Worm (Caenorhabditis elegans) whole organism, L4 larva: ENCODE results near the gene R05G6.4.

Experiments
- Y75B8A.6 ChIP-seq: fragments of 200-800 bp; sonication (Bioruptor generic); IDR thresholded peaks from 2 replicates; pipeline ENCODE4 v1.3.6; 2022; ENCODE audit warnings: missing genetic modification reagents, missing genetic modification characterization, missing compliant biosample characterization
- aha-1 ChIP-seq: fragments of 150-350 bp; peaks from one replicate; lab custom pipeline; 2014; ENCODE audit warnings: missing biosample characterization, missing genetic modification characterization
- aly-2 ChIP-seq: sonication (generic microtip); optimal IDR thresholded peaks from 2 replicates; lab custom pipeline; 2018; ENCODE audit warnings: missing biosample characterization, missing genetic modification characterization
- daf-12 ChIP-seq: fragments of 150-350 bp; optimal IDR thresholded peaks from 2 replicates; lab custom pipeline; 2014; ENCODE audit warnings: missing biosample characterization, missing genetic modification reagents, missing genetic modification characterization
- dpl-1 ChIP-seq: fragments of 150-350 bp; optimal IDR thresholded peaks from 2 replicates; lab custom pipeline; 2014; ENCODE audit warnings: missing biosample characterization, missing genetic modification reagents, missing genetic modification characterization
- hlh-11 ChIP-seq: fragments of 200-800 bp; sonication (Bioruptor generic); optimal IDR thresholded peaks from 2 replicates; lab custom pipeline; 2018; ENCODE audit warnings: mild to moderate bottlenecking, missing genetic modification characterization, missing compliant biosample characterization
- nhr-102 ChIP-seq: sonication (generic microtip); optimal IDR thresholded peaks from 2 replicates; lab custom pipeline; 2016; ENCODE audit warnings: mild to moderate bottlenecking, missing genetic modification characterization, moderate library complexity, missing compliant biosample characterization
- nhr-237 ChIP-seq: sonication (generic microtip); optimal IDR thresholded peaks from 2 replicates; lab custom pipeline; 2017; ENCODE audit warnings: missing biosample characterization, missing genetic modification characterization
- nhr-25 ChIP-seq: sonication (generic microtip); optimal IDR thresholded peaks from 2 replicates; lab custom pipeline; 2017; ENCODE audit warnings: missing genetic modification characterization, mild to moderate bottlenecking, missing compliant biosample characterization, antibody characterized with exemption, moderate library complexity, borderline replicate concordance; ENCODE audit not compliant: insufficient read depth
- pqm-1 ChIP-seq: sonication (generic microtip); optimal IDR thresholded peaks from 2 replicates; lab custom pipeline; 2017; ENCODE audit warnings: missing biosample characterization, missing genetic modification characterization
- snpc-1.2 ChIP-seq: fragments of 200-800 bp; sonication (Bioruptor generic); IDR thresholded peaks from 2 replicates; pipeline ENCODE4 v1.3.6; 2022; ENCODE audit warnings: missing genetic modification reagents, missing genetic modification characterization, missing compliant biosample characterization
- ztf-11 ChIP-seq: fragments of 150-350 bp; optimal IDR thresholded peaks from 2 replicates; lab custom pipeline; 2014; ENCODE audit warnings: missing biosample characterization, missing genetic modification characterization

DNA sequence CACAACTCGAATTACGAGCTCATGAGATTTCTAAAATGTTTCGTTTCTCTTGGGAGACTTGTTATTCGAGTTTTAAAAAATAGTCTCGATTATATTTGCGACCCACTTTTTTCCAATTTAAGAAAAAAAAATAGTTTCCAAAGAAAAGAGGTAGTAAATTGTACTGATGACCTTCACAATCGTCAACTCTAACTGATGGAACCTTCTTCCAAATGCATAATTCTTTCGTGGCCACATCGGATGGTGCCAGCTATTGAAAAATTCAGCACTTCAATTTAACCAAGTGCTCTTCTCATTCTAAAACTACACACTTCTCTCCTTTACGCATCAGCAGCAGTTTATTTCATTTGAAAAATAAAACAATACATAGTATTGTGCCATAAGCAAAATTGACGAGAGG is 30.6 kb downstream of the R05G6.4 start:
- TF ChIP-seq pqm-1 (tag; lab: Kevin White, UChicago), result no peak
- no peak for TF ChIP-seq nhr-237 (tag; lab: Kevin White, UChicago)
- TF ChIP-seq snpc-1.2 (GFP tag; lab: Robert Waterston, UW), result no peak
- no peak for TF ChIP-seq nhr-25
- TF ChIP-seq Y75B8A.6 (GFP tag; lab: Robert Waterston, UW), result no peak
- no peak for TF ChIP-seq nhr-102 (tag; lab: Kevin White, UChicago)
- TF ChIP-seq hlh-11 (tag; lab: Kevin White, UChicago), result no peak
- no peak for TF ChIP-seq ztf-11 (tag; lab: Kevin White, UChicago)
- no peak for TF ChIP-seq daf-12 (tag; lab: Kevin White, UChicago)
- TF ChIP-seq dpl-1, result no peak
- TF ChIP-seq aha-1 (tag; lab: Kevin White, UChicago), result peak; percentile 39
- no peak for TF ChIP-seq aly-2 (tag; lab: Kevin White, UChicago)
